Worm (Caenorhabditis elegans) whole organism, L3 larva: ENCODE results near the gene F41G4.7.

Source experiments
- elt-2 ChIP-seq: sonication (generic microtip); optimal IDR thresholded peaks from 2 replicates; lab custom pipeline; 2016; ENCODE audit warnings: missing genetic modification reagents, mild to moderate bottlenecking, missing genetic modification characterization, missing compliant biosample characterization
- elt-3 ChIP-seq, 3 experiments: fragments of 150-350 bp in 1 of 3; sonication (generic microtip) in 2 of 3; optimal IDR thresholded peaks; 2 replicates in 2 of 3; 4 replicates in 1 of 3; lab custom pipeline; 2014 to 2017; ENCODE audit warnings: missing biosample characterization in 3 of 3, missing genetic modification characterization in 3 of 3
- mdl-1 ChIP-seq: fragments of 150-350 bp; optimal IDR thresholded peaks from 2 replicates; lab custom pipeline; 2014; ENCODE audit warnings: missing biosample characterization, missing genetic modification characterization
- nhr-12 ChIP-seq: fragments of 150-350 bp; optimal IDR thresholded peaks from 2 replicates; lab custom pipeline; 2014; ENCODE audit warnings: missing biosample characterization, missing genetic modification characterization
- pqm-1 ChIP-seq: fragments of 150-350 bp; optimal IDR thresholded peaks from 2 replicates; lab custom pipeline; 2017; ENCODE audit warnings: missing biosample characterization, missing genetic modification characterization, inconsistent platforms
- zag-1 ChIP-seq: fragments of 150-350 bp; optimal IDR thresholded peaks from 2 replicates; lab custom pipeline; 2014; ENCODE audit warnings: missing biosample characterization, missing genetic modification characterization
- ztf-4 ChIP-seq: fragments of 150-350 bp; optimal IDR thresholded peaks from 2 replicates; lab custom pipeline; 2014; ENCODE audit warnings: missing biosample characterization, missing genetic modification characterization

ce11 chrX:16825358-16825757, 10.8 kb downstream of the F41G4.7 start, which contains the start of gene sto-5:
- TF ChIP-seq pqm-1 (tag; lab: Kevin White, UChicago) (no peak), zag-1 (no peak), ztf-4 (tag; lab: Kevin White, UChicago) (no peak), elt-3 (tag; optimal IDR thresholded peaks at IDR 0.05; lab: Kevin White, UChicago) (no peak), nhr-12 (tag; lab: Kevin White, UChicago) (no peak), mdl-1 (tag; lab: Kevin White, UChicago) (no peak), elt-2 (no peak)
